Fruit fly (Drosophila melanogaster) whole organism, embryonic: ENCODE measurements around the gene Ucp4A.

ENCODE experiments used
- Awh ChIP-seq: fragments of 200-800 bp; sonication (Bioruptor generic); IDR thresholded peaks from 2 replicates; pipeline ENCODE4, ENCODE4 v1.3.6; 2022; ENCODE audit warnings: missing biosample characterization, missing genetic modification characterization
- Blimp-1 ChIP-seq: fragments of 200-800 bp; sonication (Bioruptor generic); optimal IDR thresholded peaks from 3 replicates; lab custom pipeline; 2018; ENCODE audit warnings: missing biosample characterization, missing genetic modification characterization, mild to moderate bottlenecking, moderate library complexity, missing genetic modification reagents
- BtbVII ChIP-seq: fragments of 200-800 bp; sonication (Bioruptor generic); optimal IDR thresholded peaks from 3 replicates; lab custom pipeline; 2017; ENCODE audit warnings: missing biosample characterization, mild to moderate bottlenecking, missing genetic modification characterization
- CG10321 ChIP-seq: fragments of 200-800 bp; sonication (Bioruptor generic); IDR thresholded peaks from 2 replicates; pipeline ENCODE4 v1.3.6; 2022; ENCODE audit warnings: missing biosample characterization, missing genetic modification characterization
- CG11398 ChIP-seq: fragments of 200-800 bp; sonication (Bioruptor generic); optimal IDR thresholded peaks from 2 replicates; lab custom pipeline; 2016; ENCODE audit warnings: missing biosample characterization, missing genetic modification characterization
- CG1603 ChIP-seq: fragments of 200-800 bp; sonication (Bioruptor generic); optimal IDR thresholded peaks from 2 replicates; lab custom pipeline; 2019; ENCODE audit warnings: missing biosample characterization, mild to moderate bottlenecking, missing genetic modification characterization, moderate library complexity
- CG1832 ChIP-seq: fragments of 200-800 bp; sonication (Bioruptor generic); optimal IDR thresholded peaks from 2 replicates; lab custom pipeline; 2017; ENCODE audit warnings: missing biosample characterization, mild to moderate bottlenecking, missing genetic modification characterization, inconsistent platforms
- CG2120 ChIP-seq: fragments of 200-800 bp; sonication (Bioruptor generic); optimal IDR thresholded peaks from 3 replicates; lab custom pipeline; 2016; ENCODE audit warnings: missing biosample characterization, missing genetic modification characterization
- CG2712 ChIP-seq: fragments of 200-800 bp; optimal IDR thresholded peaks from 3 replicates; lab custom pipeline; 2019; ENCODE audit warnings: missing biosample characterization, mild to moderate bottlenecking, missing genetic modification characterization, moderate library complexity
- CG3407 ChIP-seq: fragments of 200-800 bp; sonication (Bioruptor generic); optimal IDR thresholded peaks from 2 replicates; lab custom pipeline; 2018; ENCODE audit warnings: missing biosample characterization, mild to moderate bottlenecking, missing genetic modification characterization
- CG3995 ChIP-seq: fragments of 200-800 bp; sonication (Bioruptor generic); optimal IDR thresholded peaks from 3 replicates; lab custom pipeline; 2016; ENCODE audit warnings: missing biosample characterization, missing genetic modification characterization
- CG4404 ChIP-seq: fragments of 200-800 bp; sonication (Bioruptor generic); IDR thresholded peaks from 2 replicates; pipeline ENCODE4 v1.3.6; 2022; ENCODE audit warnings: missing biosample characterization, missing genetic modification characterization
- CG6689 ChIP-seq: fragments of 200-800 bp; sonication (Bioruptor generic); IDR thresholded peaks from 2 replicates; pipeline ENCODE4 v1.3.6; 2022; ENCODE audit warnings: missing biosample characterization, missing genetic modification characterization
- CG7556 ChIP-seq: fragments of 200-800 bp; sonication (Bioruptor generic); optimal IDR thresholded peaks from 2 replicates; lab custom pipeline; 2017; ENCODE audit warnings: missing biosample characterization, mild to moderate bottlenecking, missing genetic modification characterization
- CG9215 ChIP-seq: fragments of 200-800 bp; sonication (Bioruptor generic); IDR thresholded peaks from 2 replicates; pipeline ENCODE4 v1.3.6; 2022; ENCODE audit warnings: missing biosample characterization, missing genetic modification characterization
- CG9437 ChIP-seq: fragments of 200-800 bp; sonication (Bioruptor generic); optimal IDR thresholded peaks from 2 replicates; lab custom pipeline; 2018; ENCODE audit warnings: missing biosample characterization, mild to moderate bottlenecking, missing genetic modification characterization
- D ChIP-seq, 2 experiments: fragments of 200-800 bp in 1 of 2; fragments of >200 bp in 1 of 2; sonication (Bioruptor generic) in 1 of 2; optimal IDR thresholded peaks; 2 replicates in 1 of 2; 3 replicates in 1 of 2; lab custom pipeline; 2017; ENCODE audit warnings: mild to moderate bottlenecking in 1 of 2, missing biosample characterization in 1 of 2, missing genetic modification characterization in 1 of 2, missing genetic modification reagents in 1 of 2
- D19B ChIP-seq: fragments of 200-800 bp; sonication (Bioruptor generic); optimal IDR thresholded peaks from 2 replicates; lab custom pipeline; 2017; ENCODE audit warnings: missing biosample characterization, mild to moderate bottlenecking, missing genetic modification characterization
- Drgx ChIP-seq: fragments of 200-800 bp; sonication (Bioruptor generic); IDR thresholded peaks from 2 replicates; pipeline ENCODE4 v1.3.6; 2022; ENCODE audit warnings: missing biosample characterization, missing genetic modification characterization
- E2f1 ChIP-seq: fragments of 200-800 bp; sonication (Bioruptor generic); IDR thresholded peaks from 2 replicates; pipeline ENCODE4 v1.3.6; 2022; ENCODE audit warnings: missing biosample characterization, missing genetic modification characterization
- Hand ChIP-seq: fragments of 200-800 bp; sonication (Bioruptor generic); optimal IDR thresholded peaks from 2 replicates; lab custom pipeline; 2017; ENCODE audit warnings: mild to moderate bottlenecking, missing biosample characterization, missing genetic modification reagents, missing genetic modification characterization
- Hmr ChIP-seq: fragments of 200-800 bp; sonication (Bioruptor generic); optimal IDR thresholded peaks from 3 replicates; lab custom pipeline; 2017; ENCODE audit warnings: mild to moderate bottlenecking, missing biosample characterization, missing genetic modification reagents, missing genetic modification characterization
- Hsf ChIP-seq: fragments of 200-800 bp; sonication (Bioruptor generic); optimal IDR thresholded peaks from 3 replicates; lab custom pipeline; 2016; ENCODE audit warnings: missing biosample characterization, missing genetic modification characterization
- Med ChIP-seq: fragments of 200-800 bp; sonication (Bioruptor generic); peaks from one replicate; lab custom pipeline; 2016; ENCODE audit warnings: missing biosample characterization, missing genetic modification characterization, mild to moderate bottlenecking, inconsistent platforms, moderate library complexity
- Nf-YC ChIP-seq: fragments of 200-800 bp; optimal IDR thresholded peaks from 3 replicates; lab custom pipeline; 2019; ENCODE audit warnings: missing biosample characterization, mild to moderate bottlenecking, missing genetic modification characterization, moderate library complexity
- Optix ChIP-seq: fragments of 200-800 bp; sonication (Bioruptor generic); IDR thresholded peaks from 3 replicates; pipeline ENCODE4 v1.3.6; 2022; ENCODE audit warnings: missing biosample characterization, missing genetic modification characterization
- Pdp1 ChIP-seq, 2 experiments: fragments of 200-800 bp; sonication (Bioruptor generic); optimal IDR thresholded peaks; 3 replicates each; lab custom pipeline; 2016; ENCODE audit warnings: missing biosample characterization in 2 of 2, missing genetic modification characterization in 2 of 2, mild to moderate bottlenecking in 1 of 2, moderate library complexity in 1 of 2
- Ptx1 ChIP-seq: fragments of 200-800 bp; sonication (Bioruptor generic); IDR thresholded peaks from 2 replicates; pipeline ENCODE4 v1.3.6; 2022; ENCODE audit warnings: missing biosample characterization, missing genetic modification characterization
- Rfx ChIP-seq: fragments of 200-800 bp; sonication (Bioruptor generic); IDR thresholded peaks from 2 replicates; pipeline ENCODE4 v1.3.6; 2022; ENCODE audit warnings: missing biosample characterization, missing genetic modification characterization
- Six4 ChIP-seq: fragments of 200-800 bp; sonication (Bioruptor generic); optimal IDR thresholded peaks from 2 replicates; lab custom pipeline; 2016; ENCODE audit warnings: missing biosample characterization, missing genetic modification characterization
- Ssrp ChIP-seq: fragments of 200-800 bp; sonication (Bioruptor generic); optimal IDR thresholded peaks from 2 replicates; lab custom pipeline; 2018; ENCODE audit warnings: missing biosample characterization, mild to moderate bottlenecking, missing genetic modification characterization, moderate library complexity
- Xbp1 ChIP-seq: fragments of 200-800 bp; sonication (Bioruptor generic); optimal IDR thresholded peaks from 3 replicates; lab custom pipeline; 2016; ENCODE audit warnings: missing biosample characterization, mild to moderate bottlenecking, missing genetic modification characterization
- chif ChIP-seq, 2 experiments: fragments of 200-800 bp; sonication (Bioruptor generic); optimal IDR thresholded peaks; 3 replicates each; lab custom pipeline; 2016; ENCODE audit warnings: missing biosample characterization in 2 of 2, missing genetic modification characterization in 2 of 2
- chm ChIP-seq: fragments of 200-800 bp; sonication (Bioruptor generic); IDR thresholded peaks from 2 replicates; pipeline ENCODE4 v1.3.6; 2022; ENCODE audit warnings: missing biosample characterization, missing genetic modification characterization
- cwo ChIP-seq: fragments of 200-800 bp; sonication (Bioruptor generic); optimal IDR thresholded peaks from 3 replicates; lab custom pipeline; 2017; ENCODE audit warnings: missing biosample characterization, missing genetic modification characterization, mild to moderate bottlenecking, moderate library complexity, missing genetic modification reagents
- danr ChIP-seq: fragments of 200-800 bp; sonication (Bioruptor generic); IDR thresholded peaks from 2 replicates; pipeline ENCODE4 v1.3.6; 2022; ENCODE audit warnings: missing biosample characterization, missing genetic modification characterization
- grau ChIP-seq: fragments of 200-800 bp; optimal IDR thresholded peaks from 3 replicates; lab custom pipeline; 2019; ENCODE audit warnings: missing biosample characterization, mild to moderate bottlenecking, missing genetic modification characterization, moderate library complexity
- klu ChIP-seq: fragments of 200-800 bp; sonication (Bioruptor generic); IDR thresholded peaks from 2 replicates; pipeline ENCODE4 v1.3.6; 2022; ENCODE audit warnings: missing biosample characterization, missing genetic modification characterization
- lbe ChIP-seq: fragments of 200-800 bp; sonication (Bioruptor generic); optimal IDR thresholded peaks from 2 replicates; lab custom pipeline; 2016; ENCODE audit warnings: missing biosample characterization, mild to moderate bottlenecking, missing genetic modification characterization
- lov ChIP-seq, 2 experiments: fragments of 200-800 bp in 1 of 2; fragments of >200 bp in 1 of 2; sonication (Bioruptor generic) in 1 of 2; IDR thresholded peaks in 1 of 2; optimal IDR thresholded peaks in 1 of 2; 2 replicates in 1 of 2; 3 replicates in 1 of 2; pipeline versions ENCODE4 v1.3.6 to Lab custom; 2017 to 2022; ENCODE audit warnings: missing biosample characterization in 1 of 2, missing genetic modification characterization in 1 of 2
- nmo ChIP-seq: fragments of 200-800 bp; sonication (Bioruptor generic); optimal IDR thresholded peaks from 2 replicates; lab custom pipeline; 2018; ENCODE audit warnings: missing biosample characterization, mild to moderate bottlenecking, missing genetic modification characterization, moderate library complexity
- pita ChIP-seq: fragments of 200-800 bp; sonication (Bioruptor generic); optimal IDR thresholded peaks from 2 replicates; lab custom pipeline; 2017; ENCODE audit warnings: missing biosample characterization, mild to moderate bottlenecking, missing genetic modification characterization
- sob ChIP-seq: fragments of 200-800 bp; sonication (Bioruptor generic); IDR thresholded peaks from 2 replicates; pipeline ENCODE4 v1.3.6; 2022; ENCODE audit warnings: missing biosample characterization, missing genetic modification characterization
- stc ChIP-seq: fragments of 200-800 bp; sonication (Bioruptor generic); IDR thresholded peaks from 2 replicates; pipeline ENCODE4 v1.3.6; 2022; ENCODE audit warnings: missing biosample characterization, missing genetic modification characterization
- tgo ChIP-seq: fragments of 200-800 bp; sonication (Bioruptor generic); IDR thresholded peaks from 3 replicates; pipeline ENCODE4 v1.3.6; 2022; ENCODE audit warnings: missing biosample characterization, missing genetic modification characterization
- ttk ChIP-seq: fragments of 200-800 bp; sonication (Bioruptor generic); IDR thresholded peaks from 2 replicates; pipeline ENCODE4 v2.1.2; 2022; ENCODE audit warnings: missing biosample characterization, missing genetic modification characterization
- zf30C ChIP-seq: fragments of 200-800 bp; sonication (Bioruptor generic); optimal IDR thresholded peaks from 3 replicates; lab custom pipeline; 2018; ENCODE audit warnings: missing biosample characterization, mild to moderate bottlenecking, missing genetic modification characterization
- zfh2 ChIP-seq: fragments of 200-800 bp; sonication (Bioruptor generic); optimal IDR thresholded peaks from 2 replicates; lab custom pipeline; 2016; ENCODE audit warnings: missing biosample characterization, missing genetic modification characterization

Gene Ucp4A

dm6 chrX:17802353-17803121, 42.2 kb upstream of the Ucp4A start (continued):
- TF ChIP-seq CG10321 (GFP tag; lab: Robert Waterston, UW), result peak; percentile 75
- TF ChIP-seq E2f1, result peak; percentile 19; the same call in 1 of the 2 replicates
- TF ChIP-seq cwo (GFP tag; lab: Kevin White, UChicago), result peak; percentile 40
- peak; percentile 91 for TF ChIP-seq Nf-YC (tag; lab: Kevin White, UChicago)
- peak; percentile 51 for TF ChIP-seq zf30C (GFP tag; lab: Kevin White, UChicago)
- no peak for TF ChIP-seq lov (optimal IDR thresholded peaks at IDR 0.05; lab: Kevin White, UChicago)
- TF ChIP-seq lov (GFP tag; IDR thresholded peaks at IDR 0.05; lab: Robert Waterston, UW), result no peak
- peak; percentile 77 for TF ChIP-seq Med (GFP tag; lab: Kevin White, UChicago)
- no peak for TF ChIP-seq Six4 (GFP tag; lab: Kevin White, UChicago)
- TF ChIP-seq ttk, result no peak; the same call in 1 of the 2 replicates
- peak; percentile 49; the same call in 1 of the 2 replicates for TF ChIP-seq Drgx (GFP tag; lab: Robert Waterston, UW)
- peak; percentile 17 for TF ChIP-seq D19B (GFP tag; lab: Kevin White, UChicago)
- TF ChIP-seq lbe (GFP tag; lab: Kevin White, UChicago), result peak; percentile 34
- TF ChIP-seq chm (GFP tag; lab: Robert Waterston, UW), result no peak
- no peak for TF ChIP-seq D (optimal IDR thresholded peaks at IDR 0.05; lab: Kevin White, UChicago)
- peak; percentile 9 for TF ChIP-seq D (GFP tag; optimal IDR thresholded peaks at IDR 0.05; lab: Kevin White, UChicago)
- TF ChIP-seq CG6689, result peak; percentile 60
- TF ChIP-seq zfh2 (GFP tag; lab: Kevin White, UChicago), result peak; percentile 32
- TF ChIP-seq CG9215 (GFP tag; lab: Robert Waterston, UW), result peak; percentile 40; the same call in 1 of the 2 replicates
- peak; percentile 32 for TF ChIP-seq Blimp-1 (GFP tag; lab: Kevin White, UChicago)
- peak; percentile 28 for TF ChIP-seq Hand (GFP tag; lab: Kevin White, UChicago)
- TF ChIP-seq chif (GFP tag; optimal IDR thresholded peaks at IDR 0.05; lab: Kevin White, UChicago), result peak in 1 of 2 experiments; percentile 29
- no peak for TF ChIP-seq CG11398 (GFP tag; lab: Kevin White, UChicago)
- TF ChIP-seq pita, result no peak
- TF ChIP-seq Hmr (GFP tag; lab: Kevin White, UChicago), result peak; percentile 58
- TF ChIP-seq CG2712 (tag; lab: Kevin White, UChicago), result peak; percentile 3
- TF ChIP-seq Rfx (GFP tag; lab: Robert Waterston, UW), result peak; percentile 28; the same call in 1 of the 2 replicates
- TF ChIP-seq sob (GFP tag; lab: Robert Waterston, UW), result peak; percentile 27; the same call in 1 of the 2 replicates
- TF ChIP-seq grau (tag; lab: Kevin White, UChicago), result peak; percentile 44
- peak; percentile 23 for TF ChIP-seq BtbVII
- peak; percentile 61 for TF ChIP-seq CG2120 (GFP tag; lab: Kevin White, UChicago)
- peak; percentile 42 for TF ChIP-seq Ssrp (tag; lab: Kevin White, UChicago)
- peak; percentile 38; the same call in 1 of the 3 replicates for TF ChIP-seq tgo (GFP tag; lab: Robert Waterston, UW)
- TF ChIP-seq stc, result no peak
- TF ChIP-seq Ptx1 (GFP tag; lab: Robert Waterston, UW), result peak; percentile 36; the same call in 1 of the 2 replicates
- TF ChIP-seq Pdp1 (GFP tag; optimal IDR thresholded peaks at IDR 0.05; lab: Kevin White, UChicago), result peak in 1 of 2 experiments; percentile 18
- TF ChIP-seq CG7556 (GFP tag; lab: Kevin White, UChicago), result peak; percentile 61
- TF ChIP-seq CG3995, result no peak
- TF ChIP-seq Awh (GFP tag; lab: Robert Waterston, UW), result no peak
- TF ChIP-seq CG9437 (GFP tag; lab: Kevin White, UChicago), result peak; percentile 15
- TF ChIP-seq CG4404 (GFP tag; lab: Robert Waterston, UW), result peak; percentile 43
- peak; percentile 54 for TF ChIP-seq CG1832 (GFP tag; lab: Kevin White, UChicago)
- TF ChIP-seq Xbp1 (GFP tag; lab: Kevin White, UChicago), result peak; percentile 43
- peak; percentile 17 for TF ChIP-seq CG1603 (tag; lab: Kevin White, UChicago)
- TF ChIP-seq klu, result 0 out of 2 replicates have a peak, but pooled peaks have one; percentile 24
- no peak for TF ChIP-seq Optix (GFP tag; lab: Robert Waterston, UW)
- TF ChIP-seq Hsf (GFP tag; lab: Kevin White, UChicago), result peak; percentile 23
- TF ChIP-seq nmo (GFP tag; lab: Kevin White, UChicago), result peak; percentile 62
- no peak for TF ChIP-seq CG3407 (GFP tag; lab: Kevin White, UChicago)
- TF ChIP-seq danr, result 0 out of 2 replicates have a peak, but pooled peaks have one; percentile 34
